Worm (Caenorhabditis elegans): ENCODE results near the gene C56C10.6.

ce11 chrII:6562203-6562867, 18.8 kb downstream of the C56C10.6 start:
- no peak for TF ChIP-seq sea-1 (GFP tag; conservative IDR thresholded peaks at IDR 0.05)
- no peak for TF ChIP-seq tbx-11 (GFP tag; IDR thresholded peaks at IDR 0.05)
